Fruit fly (Drosophila melanogaster) whole organism, larva: ENCODE data around the gene CG13713.

Experiments used
- noc ChIP-seq: fragments of 200-800 bp; sonication (Bioruptor generic); optimal IDR thresholded peaks from 3 replicates; lab custom pipeline; 2019; ENCODE audit warnings: missing biosample characterization, mild to moderate bottlenecking, missing genetic modification characterization, moderate library complexity

CG13713 gene

dm6 chr3L:4698496-4698895 is 1.1 kb downstream of the CG13713 start:
- TF ChIP-seq noc (tag; lab: Kevin White, UChicago): no peak

DNA sequence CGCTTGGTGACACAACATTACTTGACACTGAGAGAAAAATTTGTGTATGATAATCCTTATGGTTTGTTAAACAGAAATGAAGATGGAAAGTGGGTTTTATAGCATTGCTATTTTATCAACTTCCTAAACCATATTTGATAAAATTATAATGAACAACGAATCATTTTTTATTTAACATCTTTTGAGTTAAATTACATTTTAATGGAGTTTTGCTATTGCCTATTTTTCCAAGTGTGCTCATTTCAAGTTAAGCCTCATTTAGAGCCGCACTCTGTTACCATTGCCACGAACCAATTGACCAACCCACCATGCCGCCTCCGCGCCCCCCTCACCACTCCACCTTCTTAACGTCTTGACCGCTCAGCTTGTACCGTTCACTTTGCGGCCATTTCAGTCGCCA is 2.7 kb downstream of the CG13713 start:
- no peak for TF ChIP-seq noc (tag; lab: Kevin White, UChicago)

DNA sequence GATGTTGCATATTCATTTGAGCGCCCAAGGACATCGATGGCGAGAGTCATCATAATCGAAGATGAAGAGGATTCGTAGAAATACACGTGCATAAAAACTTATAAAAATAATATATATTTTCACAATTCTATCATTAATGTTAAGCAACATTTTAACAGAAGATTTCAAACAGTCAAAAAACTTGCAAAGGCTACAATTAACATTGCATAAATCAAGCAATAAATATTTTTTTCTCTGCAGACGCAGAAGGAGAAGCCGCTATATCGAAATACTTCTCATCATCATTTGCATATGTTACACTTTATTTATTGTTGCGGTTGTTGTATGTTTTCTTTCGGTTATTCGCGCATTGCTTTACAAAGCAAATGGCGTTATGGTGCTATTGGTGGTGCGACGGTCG is 4.6 kb downstream of the CG13713 start:
- TF ChIP-seq noc (tag; lab: Kevin White, UChicago): no peak

DNA sequence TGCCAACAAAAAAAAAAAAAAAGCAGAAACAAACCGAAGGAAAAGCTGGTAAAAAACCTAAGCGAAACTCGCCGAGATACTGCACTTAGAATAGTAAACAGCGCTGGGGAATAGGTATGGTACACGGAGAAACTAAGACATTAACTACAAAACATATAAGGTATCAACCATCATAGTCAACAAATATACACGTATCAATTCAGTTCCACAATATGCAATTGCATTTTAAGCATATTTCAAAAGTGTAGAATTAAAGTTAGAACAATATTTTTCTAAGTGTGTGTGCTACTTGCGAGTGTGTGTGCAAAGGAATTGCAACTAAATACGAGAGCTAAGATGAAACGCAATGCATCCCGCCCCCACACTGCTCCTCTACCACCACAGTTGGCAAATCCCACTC is 10.4 kb downstream of the CG13713 start:
- TF ChIP-seq noc (tag; lab: Kevin White, UChicago): no peak

- no peak for TF ChIP-seq noc (tag; lab: Kevin White, UChicago)
These were observed 11.1 kb downstream of the CG13713 start for dm6 chr3L:4708536-4708935.

DNA sequence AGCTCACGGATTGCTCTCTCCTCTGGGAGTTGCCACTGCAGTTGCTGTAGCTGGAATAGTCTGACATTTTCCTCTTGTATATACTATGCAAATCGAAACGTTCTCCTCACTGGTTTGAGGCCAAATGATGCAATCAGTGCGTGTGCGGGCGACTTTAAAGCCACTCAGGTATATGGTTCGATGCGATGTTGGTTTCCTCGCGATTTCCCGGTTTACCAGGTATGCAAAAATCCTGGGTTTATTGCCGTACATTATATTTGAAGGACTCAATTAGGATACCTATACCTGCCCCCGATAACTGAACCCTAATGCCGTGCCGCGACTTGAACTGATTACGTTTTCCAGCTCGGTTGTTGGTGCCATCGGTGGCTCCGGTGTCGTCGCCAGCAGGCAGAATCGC is 12.4 kb downstream of the CG13713 start, which contains the start of gene CG13712:
Gene CG13712, minus strand, starts transcription at position 101 of the 400 bp plus-strand sequence.
- no peak for TF ChIP-seq noc (tag; lab: Kevin White, UChicago)

- TF ChIP-seq noc (tag; lab: Kevin White, UChicago): no peak
These were observed 22.3 kb downstream of the CG13713 start for dm6 chr3L:4719743-4720142.

dm6 chr3L:4720510-4721157 is 23.2 kb downstream of the CG13713 start:
- no peak for TF ChIP-seq noc (tag; lab: Kevin White, UChicago)

DNA sequence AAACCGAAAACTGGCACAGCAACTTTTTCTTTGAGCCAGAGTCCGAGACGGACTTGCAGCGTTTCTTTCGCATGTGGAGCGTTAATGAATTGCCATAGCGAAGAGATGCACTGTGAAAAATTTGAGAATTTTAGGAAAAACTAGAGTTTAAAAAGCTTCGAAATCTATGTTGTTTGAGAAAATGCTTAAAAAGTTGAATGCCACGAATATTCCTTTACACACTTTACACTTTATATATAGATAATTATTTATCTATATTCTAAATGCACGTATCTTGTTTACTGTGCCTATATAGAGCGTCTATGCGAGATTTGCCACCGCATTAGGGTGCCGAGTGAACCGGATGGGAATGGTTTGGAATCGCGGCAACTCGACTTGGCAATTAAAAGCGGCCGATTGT is 24.5 kb downstream of the CG13713 start:
- no peak for TF ChIP-seq noc (tag; lab: Kevin White, UChicago)

dm6 chr3L:4729805-4730204 is 32.4 kb downstream of the CG13713 start:
- no peak for TF ChIP-seq noc (tag; lab: Kevin White, UChicago)

dm6 chr3L:4731687-4732086 is 34.3 kb downstream of the CG13713 start:
- no peak for TF ChIP-seq noc (tag; lab: Kevin White, UChicago)

- TF ChIP-seq noc (tag; lab: Kevin White, UChicago): no peak
These were observed 39.2 kb downstream of the CG13713 start for dm6 chr3L:4736643-4737042.

DNA sequence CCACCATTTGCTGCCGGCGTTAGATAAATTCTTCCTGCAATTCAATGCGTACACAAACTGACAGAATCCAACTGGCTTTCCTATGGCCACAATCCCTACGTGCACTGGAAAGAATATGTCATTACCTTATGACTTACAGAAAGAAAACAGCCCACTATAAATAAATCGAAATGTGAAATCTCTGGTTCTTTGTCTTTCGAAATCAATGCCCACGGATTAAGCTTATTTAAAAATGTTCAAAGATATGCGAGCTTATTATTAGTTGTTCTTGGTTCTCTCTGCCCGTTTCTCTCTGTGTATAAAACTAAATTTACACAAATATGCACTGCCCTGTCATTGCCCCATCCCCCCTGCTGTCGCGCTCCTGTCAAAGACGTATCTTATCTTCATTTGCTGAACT is 47.7 kb downstream of the CG13713 start:
- no peak for TF ChIP-seq noc (tag; lab: Kevin White, UChicago)

DNA sequence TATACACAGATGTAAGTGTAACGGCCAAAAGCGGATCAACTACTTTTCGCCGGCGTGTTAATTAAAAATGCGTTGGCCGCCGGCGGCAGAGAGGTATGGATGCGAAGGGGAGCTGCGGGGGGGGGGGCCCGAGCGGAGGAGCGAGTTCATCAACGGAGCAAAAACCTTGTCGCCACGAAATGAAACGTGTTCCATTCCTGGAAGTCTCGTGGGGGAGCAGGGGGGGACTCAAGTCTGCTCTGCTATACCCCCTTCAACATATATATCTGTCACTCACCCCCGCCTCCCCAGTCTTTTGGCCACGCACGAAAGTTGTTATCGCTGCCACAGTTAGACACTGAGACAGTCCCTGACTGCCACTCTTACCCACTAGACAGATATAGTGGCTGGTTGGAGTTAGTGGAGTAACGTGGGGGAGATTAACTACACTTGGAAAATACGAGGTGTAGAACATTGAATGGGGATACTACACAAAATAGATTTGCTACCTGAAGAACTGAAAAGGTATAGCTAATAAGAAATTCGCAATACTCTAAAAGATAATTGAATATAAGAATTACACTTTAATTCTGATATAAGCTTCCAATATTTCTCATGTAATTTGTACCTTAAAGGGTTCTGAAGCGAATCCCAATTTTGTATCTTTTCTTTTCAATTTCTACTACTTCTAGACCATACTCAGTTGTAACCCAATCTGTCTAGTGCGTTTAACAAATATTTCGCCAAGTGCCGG is 49.9 kb downstream of the CG13713 start:
- TF ChIP-seq noc (tag; lab: Kevin White, UChicago): no peak
